Worm (Caenorhabditis elegans): ENCODE results near the gene F15H10.10.
A peak's percentile ranks its signal among the peaks of the same experiment; 100 is the strongest.

The F15H10.10 gene

DNA sequence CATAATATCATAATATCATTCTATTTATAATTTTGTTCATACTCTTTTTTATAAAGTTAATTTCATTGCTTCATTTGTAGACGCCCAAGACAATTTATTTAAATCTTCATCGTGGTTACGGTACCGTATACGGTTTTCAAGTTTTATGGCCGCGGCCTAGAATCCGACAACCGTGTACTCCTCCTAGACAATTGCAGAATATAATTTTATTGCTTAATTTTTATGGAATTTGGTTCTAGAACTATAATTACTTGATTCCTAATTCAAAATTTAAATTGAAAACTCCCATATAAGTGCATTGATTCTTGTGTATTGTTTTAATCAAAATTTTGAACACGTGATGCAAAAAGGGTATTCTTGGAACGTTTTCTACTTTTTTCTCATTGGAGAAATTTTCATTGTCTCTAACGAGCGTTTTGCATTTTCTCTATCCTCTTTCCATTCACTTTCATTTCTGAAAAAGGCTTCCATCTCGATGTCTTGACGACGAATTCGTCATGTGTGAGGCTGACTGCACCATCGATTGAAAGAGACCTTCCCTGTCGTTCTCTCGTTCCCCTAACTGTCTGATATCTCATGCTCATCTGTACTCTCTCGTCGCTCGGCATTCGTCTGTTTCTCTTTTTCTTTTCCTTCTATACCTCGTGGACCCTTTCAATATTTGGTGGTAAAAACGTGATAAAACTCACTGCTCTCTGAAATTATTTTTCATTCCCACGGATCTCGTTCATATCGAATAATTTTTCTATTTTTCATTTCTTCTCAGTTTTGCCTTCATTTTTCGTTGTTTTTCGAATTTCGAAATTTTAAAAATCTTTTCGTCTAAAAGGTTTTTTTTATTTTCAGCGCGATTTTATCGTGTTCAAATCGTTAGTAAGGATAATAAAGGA, 24.6 kb upstream of the F15H10.10 start, which contains the start of gene pap-1:
pap-1 (plus strand) TSS at position 840 of the 890 bp plus-strand sequence.
- TF ChIP-seq sma-3 (GFP tag; optimal IDR thresholded peaks at IDR 0.05): no peak
- no peak for TF ChIP-seq unc-62 (GFP tag; optimal IDR thresholded peaks at IDR 0.05)
- no peak for TF ChIP-seq alr-1 (tag; optimal IDR thresholded peaks at IDR 0.05)
- TF ChIP-seq ceh-82 (tag; optimal IDR thresholded peaks at IDR 0.05): no peak
- no peak for TF ChIP-seq ztf-11 (tag; optimal IDR thresholded peaks at IDR 0.05)
- TF ChIP-seq nhr-6 (tag; optimal IDR thresholded peaks at IDR 0.05): no peak
- no peak for TF ChIP-seq unc-55 (GFP tag; optimal IDR thresholded peaks at IDR 0.05)
- no peak for TF ChIP-seq lin-11 (tag; optimal IDR thresholded peaks at IDR 0.05)
- TF ChIP-seq ztf-4 (tag; optimal IDR thresholded peaks at IDR 0.05): no peak
- TF ChIP-seq nhr-25 (tag; optimal IDR thresholded peaks at IDR 0.05): no peak
- TF ChIP-seq C34F6.9 (tag; optimal IDR thresholded peaks at IDR 0.05): peak; percentile 50
- peak; percentile 16 for TF ChIP-seq sma-9 (GFP tag; optimal IDR thresholded peaks at IDR 0.05)
- TF ChIP-seq sma-9 (tag; optimal IDR thresholded peaks at IDR 0.05): no peak
- TF ChIP-seq elt-1 (tag; optimal IDR thresholded peaks at IDR 0.05): no peak
- TF ChIP-seq gmeb-1 (tag; optimal IDR thresholded peaks at IDR 0.05): no peak
- peak; percentile 3 for TF ChIP-seq fos-1 (tag; optimal IDR thresholded peaks at IDR 0.05)
- TF ChIP-seq zag-1 (tag; optimal IDR thresholded peaks at IDR 0.05): no peak
- no peak for TF ChIP-seq sem-4 (tag; optimal IDR thresholded peaks at IDR 0.05)
- TF ChIP-seq lin-13 (GFP tag; optimal IDR thresholded peaks at IDR 0.05): no peak
- TF ChIP-seq nhr-77 (tag; optimal IDR thresholded peaks at IDR 0.05): no peak
- peak in 1 of 2 experiments; percentile 27 for TF ChIP-seq mdl-1 (tag; optimal IDR thresholded peaks at IDR 0.05)
- TF ChIP-seq peb-1 (tag; optimal IDR thresholded peaks at IDR 0.05): no peak
- no peak for TF ChIP-seq F13H6.1 (tag; optimal IDR thresholded peaks at IDR 0.05)
- TF ChIP-seq R02D3.7 (tag; optimal IDR thresholded peaks at IDR 0.05): no peak
- no peak for TF ChIP-seq blmp-1 (tag; optimal IDR thresholded peaks at IDR 0.05; ENCODE audit: insufficient read depth)
- no peak for TF ChIP-seq nhr-10 (tag; optimal IDR thresholded peaks at IDR 0.05)
- TF ChIP-seq ama-1 (optimal IDR thresholded peaks at IDR 0.05): no peak
- TF ChIP-seq lsy-2 (tag; optimal IDR thresholded peaks at IDR 0.05): peak in 1 of 2 experiments; percentile 39
- no peak for TF ChIP-seq egl-27 (tag; optimal IDR thresholded peaks at IDR 0.05)
- TF ChIP-seq nhr-237 (tag; optimal IDR thresholded peaks at IDR 0.05): no peak
- TF ChIP-seq nhr-11 (tag; optimal IDR thresholded peaks at IDR 0.05): no peak
- no peak for TF ChIP-seq snpc-4 (tag; optimal IDR thresholded peaks at IDR 0.05)
- TF ChIP-seq nhr-129 (tag; optimal IDR thresholded peaks at IDR 0.05): peak; percentile 62

ce11 chrV:10440723-10441122, 23.9 kb upstream of the F15H10.10 start, which contains the start of gene snf-10:
Gene snf-10 (minus strand): TSS chrV:10440823.
- TF ChIP-seq gmeb-1 (tag; optimal IDR thresholded peaks at IDR 0.05) (no peak), elt-3 (tag; optimal IDR thresholded peaks at IDR 0.05) (no peak), sem-4 (tag; optimal IDR thresholded peaks at IDR 0.05) (no peak), sma-3 (GFP tag; optimal IDR thresholded peaks at IDR 0.05) (no peak), ztf-4 (tag; optimal IDR thresholded peaks at IDR 0.05) (no peak), skn-1 (tag; optimal IDR thresholded peaks at IDR 0.05) (no peak), blmp-1 (tag; optimal IDR thresholded peaks at IDR 0.05; ENCODE audit: insufficient read depth) (no peak), snpc-4 (tag; optimal IDR thresholded peaks at IDR 0.05) (no peak), ztf-1 (GFP tag; conservative IDR thresholded peaks at IDR 0.05) (no peak), ZK546.5 (tag; optimal IDR thresholded peaks at IDR 0.05) (no peak)

- TF ChIP-seq nhr-237 (tag; optimal IDR thresholded peaks at IDR 0.05) (no peak), ztf-11 (tag; optimal IDR thresholded peaks at IDR 0.05) (no peak), snpc-4 (tag; optimal IDR thresholded peaks at IDR 0.05) (no peak), mab-5 (tag; optimal IDR thresholded peaks at IDR 0.05) (no peak), gmeb-1 (tag; optimal IDR thresholded peaks at IDR 0.05) (no peak), ama-1 (optimal IDR thresholded peaks at IDR 0.05) (no peak), unc-62 (GFP tag; optimal IDR thresholded peaks at IDR 0.05) (no peak), nhr-21 (tag; optimal IDR thresholded peaks at IDR 0.05) (no peak), mdl-1 (tag; optimal IDR thresholded peaks at IDR 0.05) (no peak), F13H6.1 (tag; optimal IDR thresholded peaks at IDR 0.05) (no peak), lin-39 (tag; optimal IDR thresholded peaks at IDR 0.05) (no peak), lin-13 (GFP tag; optimal IDR thresholded peaks at IDR 0.05) (no peak), sma-3 (GFP tag; optimal IDR thresholded peaks at IDR 0.05) (no peak), sem-4 (tag; optimal IDR thresholded peaks at IDR 0.05) (no peak), elt-1 (tag; optimal IDR thresholded peaks at IDR 0.05) (no peak), nhr-129 (tag; optimal IDR thresholded peaks at IDR 0.05) (no peak), nhr-6 (tag; optimal IDR thresholded peaks at IDR 0.05) (no peak), nhr-10 (tag; optimal IDR thresholded peaks at IDR 0.05) (no peak)
These were observed 19.8 kb upstream of the F15H10.10 start, which contains the start of gene set-22 for ce11 chrV:10436612-10437011. Gene set-22 (plus strand): TSS chrV:10436912.
